Fruit fly (Drosophila melanogaster) whole organism, pupa: ENCODE measurements around the gene Osbp.

Experiments
- CG10348 ChIP-seq: fragments of 200-800 bp; sonication (Bioruptor generic); IDR thresholded peaks from 2 replicates; pipeline ENCODE4 v1.3.6; 2022; ENCODE audit warnings: missing biosample characterization, missing genetic modification characterization
- CG12605 ChIP-seq: fragments of 200-800 bp; sonication (Bioruptor generic); IDR thresholded peaks from 2 replicates; pipeline ENCODE4 v1.3.6; 2022; ENCODE audit warnings: missing biosample characterization, missing genetic modification characterization
- CG13204 ChIP-seq: fragments of 200-800 bp; sonication (Bioruptor generic); optimal IDR thresholded peaks from 2 replicates; lab custom pipeline; 2018; ENCODE audit warnings: missing biosample characterization, mild to moderate bottlenecking, missing genetic modification characterization, moderate library complexity
- CG14655 ChIP-seq: fragments of 200-800 bp; sonication (Bioruptor generic); optimal IDR thresholded peaks from 3 replicates; lab custom pipeline; 2017; ENCODE audit warnings: mild to moderate bottlenecking, missing biosample characterization, missing genetic modification reagents, missing genetic modification characterization
- CG15710 ChIP-seq: fragments of 200-800 bp; sonication (Bioruptor generic); optimal IDR thresholded peaks from 2 replicates; lab custom pipeline; 2018; ENCODE audit warnings: missing biosample characterization, mild to moderate bottlenecking, missing genetic modification characterization, moderate library complexity
- CG17806 ChIP-seq: fragments of 200-800 bp; sonication (Bioruptor generic); optimal IDR thresholded peaks from 2 replicates; lab custom pipeline; 2018; ENCODE audit warnings: missing biosample characterization, mild to moderate bottlenecking, missing genetic modification characterization, moderate library complexity
- CG32121 ChIP-seq: fragments of 200-800 bp; sonication (Bioruptor generic); IDR thresholded peaks from 2 replicates; pipeline ENCODE4 v1.3.6; 2022; ENCODE audit warnings: missing biosample characterization, missing genetic modification characterization
- CG34367 ChIP-seq: fragments of 200-800 bp; sonication (Bioruptor generic); optimal IDR thresholded peaks from 2 replicates; lab custom pipeline; 2018; ENCODE audit warnings: missing biosample characterization, mild to moderate bottlenecking, missing genetic modification characterization
- CG4496 ChIP-seq: fragments of 200-800 bp; sonication (Bioruptor generic); IDR thresholded peaks from 3 replicates; pipeline ENCODE4 v1.3.6; 2022; ENCODE audit warnings: missing biosample characterization, missing genetic modification characterization
- CG8159 ChIP-seq: fragments of 200-800 bp; sonication (Bioruptor generic); optimal IDR thresholded peaks from 3 replicates; lab custom pipeline; 2018; ENCODE audit warnings: missing biosample characterization, mild to moderate bottlenecking, missing genetic modification characterization, moderate library complexity
- CG8301 ChIP-seq: fragments of 200-800 bp; sonication (Bioruptor generic); optimal IDR thresholded peaks from 2 replicates; lab custom pipeline; 2018; ENCODE audit warnings: missing biosample characterization, mild to moderate bottlenecking, missing genetic modification characterization
- CG9948 ChIP-seq: fragments of 200-800 bp; sonication (Bioruptor generic); optimal IDR thresholded peaks from 2 replicates; lab custom pipeline; 2018; ENCODE audit warnings: missing biosample characterization, mild to moderate bottlenecking, missing genetic modification characterization, moderate library complexity
- D1 ChIP-seq: fragments of 200-800 bp; sonication (Bioruptor generic); optimal IDR thresholded peaks from 2 replicates; lab custom pipeline; 2018; ENCODE audit warnings: missing biosample characterization, mild to moderate bottlenecking, missing genetic modification characterization, moderate library complexity
- EcR ChIP-seq: fragments of 200-800 bp; sonication (Bioruptor generic); optimal IDR thresholded peaks from 3 replicates; lab custom pipeline; 2019; ENCODE audit warnings: missing biosample characterization, missing genetic modification characterization, mild to moderate bottlenecking, moderate library complexity, missing genetic modification reagents
- Ets98B ChIP-seq: fragments of 200-800 bp; sonication (Bioruptor generic); IDR thresholded peaks from 2 replicates; pipeline ENCODE4 v1.3.6; 2022; ENCODE audit warnings: missing biosample characterization, missing genetic modification characterization
- Pif1A ChIP-seq: fragments of 200-800 bp; sonication (Bioruptor generic); optimal IDR thresholded peaks from 3 replicates; lab custom pipeline; 2016; ENCODE audit warnings: missing biosample characterization, missing genetic modification characterization
- Pif1B ChIP-seq: fragments of 200-800 bp; sonication (Bioruptor generic); optimal IDR thresholded peaks from 3 replicates; lab custom pipeline; 2016; ENCODE audit warnings: missing biosample characterization, missing genetic modification characterization
- Snoo ChIP-seq: fragments of 200-800 bp; sonication (Bioruptor generic); optimal IDR thresholded peaks from 3 replicates; lab custom pipeline; 2017; ENCODE audit warnings: missing biosample characterization, mild to moderate bottlenecking, missing genetic modification characterization, inconsistent platforms
- fd96Ca ChIP-seq: fragments of 200-800 bp; sonication (Bioruptor generic); IDR thresholded peaks from 3 replicates; pipeline ENCODE4 v1.3.6; 2022; ENCODE audit warnings: missing biosample characterization, missing genetic modification characterization
- gl ChIP-seq: fragments of 200-800 bp; sonication (Bioruptor generic); optimal IDR thresholded peaks from 2 replicates; lab custom pipeline; 2018; ENCODE audit warnings: missing biosample characterization, mild to moderate bottlenecking, missing genetic modification characterization
- rn ChIP-seq: fragments of 200-800 bp; sonication (Bioruptor generic); IDR thresholded peaks from 2 replicates; pipeline ENCODE4 v1.3.6; 2022; ENCODE audit warnings: missing biosample characterization, missing genetic modification characterization

The Osbp gene

DNA sequence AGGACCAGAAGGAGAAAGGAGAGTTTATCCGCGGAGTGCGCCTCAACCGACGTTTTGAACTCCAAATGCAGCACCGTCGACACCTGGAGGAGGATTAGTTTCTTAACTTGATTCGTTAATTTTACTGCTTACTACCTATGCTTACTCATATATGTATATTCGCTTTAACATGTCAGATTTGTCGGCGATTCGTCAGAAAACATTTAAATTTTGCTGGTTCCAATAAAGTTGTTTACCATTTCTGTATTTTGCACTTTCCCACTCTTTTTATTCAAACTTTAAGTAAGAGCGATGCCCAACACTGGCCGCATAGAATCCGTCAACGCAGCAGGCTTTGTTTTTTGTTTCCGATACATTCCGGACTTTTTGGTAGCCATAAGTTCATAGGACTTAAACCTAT, 13.1 kb downstream of the Osbp start, which contains the start of gene Trf4-2:
Gene Trf4-2 (plus strand): TSS at position 301 of the 400 bp plus-strand sequence.
- no peak for TF ChIP-seq fd96Ca (GFP tag; lab: Robert Waterston, UW)
- no peak for TF ChIP-seq CG10348 (GFP tag; lab: Robert Waterston, UW)
- no peak for TF ChIP-seq CG8159
- TF ChIP-seq CG9948: no peak
- TF ChIP-seq Snoo (tag; lab: Kevin White, UChicago): no peak
- no peak for TF ChIP-seq CG17806 (tag; lab: Kevin White, UChicago)
- no peak for TF ChIP-seq D1 (tag; lab: Kevin White, UChicago)
- no peak for TF ChIP-seq Pif1A (GFP tag; lab: Kevin White, UChicago)
- no peak for TF ChIP-seq Ets98B (GFP tag; lab: Robert Waterston, UW)
- TF ChIP-seq CG32121: no peak
- no peak for TF ChIP-seq CG4496
- no peak for TF ChIP-seq CG14655 (GFP tag; lab: Kevin White, UChicago)
- no peak for TF ChIP-seq CG15710 (tag; lab: Kevin White, UChicago)
- no peak for TF ChIP-seq CG12605 (GFP tag; lab: Robert Waterston, UW)
- no peak for TF ChIP-seq gl
- TF ChIP-seq CG8301 (tag; lab: Kevin White, UChicago): no peak
- TF ChIP-seq CG13204: no peak
- TF ChIP-seq CG34367 (tag; lab: Kevin White, UChicago): no peak
- TF ChIP-seq Pif1B (GFP tag; lab: Kevin White, UChicago): no peak
- TF ChIP-seq rn (GFP tag; lab: Robert Waterston, UW): no peak

DNA sequence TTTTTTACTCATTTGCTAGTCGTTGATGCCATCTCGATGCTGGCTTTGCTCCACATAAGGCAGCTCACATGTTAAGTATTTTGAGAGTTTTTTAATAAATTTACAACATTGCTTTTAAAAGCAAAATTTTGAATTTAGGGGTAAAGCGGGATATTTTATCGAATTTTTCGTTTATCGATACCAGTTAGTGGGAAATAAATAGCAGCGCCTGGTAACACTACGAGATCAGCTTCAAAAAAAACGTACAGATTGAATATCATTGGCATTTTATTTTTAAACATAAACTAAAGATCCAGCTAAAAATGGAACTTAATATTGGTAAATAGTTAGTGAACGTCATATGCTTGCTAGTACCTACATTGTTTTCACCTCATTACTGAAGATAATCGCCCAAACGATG, 15.8 kb downstream of the Osbp start, which contains the start of gene Mink:
Gene Mink (plus strand): TSS at position 204 of the 400 bp plus-strand sequence.
- TF ChIP-seq Ets98B (GFP tag; lab: Robert Waterston, UW) (no peak), CG14655 (GFP tag; lab: Kevin White, UChicago) (no peak), CG32121 (no peak), fd96Ca (GFP tag; lab: Robert Waterston, UW) (no peak), CG8301 (tag; lab: Kevin White, UChicago) (no peak), CG8159 (no peak), CG17806 (tag; lab: Kevin White, UChicago) (no peak), CG9948 (no peak), Pif1A (GFP tag; lab: Kevin White, UChicago) (no peak), Snoo (tag; lab: Kevin White, UChicago) (no peak), gl (no peak), CG34367 (tag; lab: Kevin White, UChicago) (no peak), CG10348 (GFP tag; lab: Robert Waterston, UW) (no peak), CG4496 (no peak), CG13204 (no peak), CG12605 (GFP tag; lab: Robert Waterston, UW) (no peak), EcR (GFP tag; lab: Kevin White, UChicago) (no peak), D1 (tag; lab: Kevin White, UChicago) (no peak), Pif1B (GFP tag; lab: Kevin White, UChicago) (no peak)

DNA sequence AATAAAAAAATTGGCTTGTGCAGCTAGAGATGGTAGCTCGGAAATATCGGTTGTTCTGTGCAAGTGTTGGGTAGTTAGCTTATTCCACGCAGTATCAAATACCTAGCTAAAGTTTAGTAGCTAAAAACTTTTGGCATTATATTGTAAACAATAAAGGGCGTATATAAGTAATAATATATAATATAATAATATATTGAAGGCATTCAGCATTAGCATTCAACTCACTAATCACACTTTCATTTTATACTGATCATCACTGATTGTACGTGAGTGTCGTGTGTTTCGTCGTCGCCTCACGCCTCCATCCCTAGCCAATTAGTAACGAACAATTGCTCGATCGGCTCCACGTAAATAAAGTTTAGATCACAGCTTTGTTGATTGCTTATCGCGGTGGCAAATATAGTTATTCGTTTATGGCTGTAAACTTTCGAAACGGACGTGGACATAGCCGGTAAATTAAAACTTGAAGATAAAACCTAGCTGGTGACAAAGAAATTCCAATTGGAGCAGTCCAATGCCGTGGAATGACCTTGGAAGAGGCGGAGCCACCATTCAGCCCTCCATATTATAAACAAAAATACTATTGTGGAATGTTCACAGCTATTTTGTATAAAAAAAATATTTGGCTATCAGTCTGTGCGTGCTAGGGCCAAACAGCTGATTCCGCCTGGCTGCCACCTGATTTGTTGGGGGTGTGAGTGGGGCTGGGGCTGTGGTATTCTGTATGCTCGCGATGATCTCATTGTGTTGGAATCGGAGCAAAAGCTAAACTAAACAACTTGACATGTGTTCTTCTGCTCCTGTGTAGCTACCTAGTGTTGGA, 20.0 kb downstream of the Osbp start, which contains the start of the genes PIG-S, sud1 and CG11168:
Gene PIG-S (minus strand): TSS at position 51 of the 823 bp plus-strand sequence.
Gene sud1 (minus strand): TSS at position 51 of the 823 bp plus-strand sequence.
Gene CG11168 (plus strand): TSS at position 293 of the 823 bp plus-strand sequence.
- TF ChIP-seq CG12605 (GFP tag; lab: Robert Waterston, UW): no peak
- TF ChIP-seq CG13204: no peak
- no peak for TF ChIP-seq D1 (tag; lab: Kevin White, UChicago)
- TF ChIP-seq CG32121: peak; percentile 62; the same call in 1 of the 2 replicates
- TF ChIP-seq CG15710 (tag; lab: Kevin White, UChicago): peak; percentile 51
- TF ChIP-seq CG14655 (GFP tag; lab: Kevin White, UChicago): no peak
- peak; percentile 29 for TF ChIP-seq CG17806 (tag; lab: Kevin White, UChicago)
- TF ChIP-seq EcR (GFP tag; lab: Kevin White, UChicago): no peak
- peak; percentile 30; the same call in 1 of the 3 replicates for TF ChIP-seq fd96Ca (GFP tag; lab: Robert Waterston, UW)
- peak; percentile 41 for TF ChIP-seq Ets98B (GFP tag; lab: Robert Waterston, UW)
- TF ChIP-seq rn (GFP tag; lab: Robert Waterston, UW): no peak
- no peak for TF ChIP-seq CG34367 (tag; lab: Kevin White, UChicago)
- no peak for TF ChIP-seq Pif1B (GFP tag; lab: Kevin White, UChicago)
- peak; percentile 58 for TF ChIP-seq Snoo (tag; lab: Kevin White, UChicago)
- no peak for TF ChIP-seq Pif1A (GFP tag; lab: Kevin White, UChicago)
- TF ChIP-seq gl: no peak
- no peak for TF ChIP-seq CG10348 (GFP tag; lab: Robert Waterston, UW)
- no peak for TF ChIP-seq CG8301 (tag; lab: Kevin White, UChicago)
- TF ChIP-seq CG9948: peak; percentile 57
- no peak for TF ChIP-seq CG8159
- peak; percentile 75; the same call in 2 of the 3 replicates for TF ChIP-seq CG4496

DNA sequence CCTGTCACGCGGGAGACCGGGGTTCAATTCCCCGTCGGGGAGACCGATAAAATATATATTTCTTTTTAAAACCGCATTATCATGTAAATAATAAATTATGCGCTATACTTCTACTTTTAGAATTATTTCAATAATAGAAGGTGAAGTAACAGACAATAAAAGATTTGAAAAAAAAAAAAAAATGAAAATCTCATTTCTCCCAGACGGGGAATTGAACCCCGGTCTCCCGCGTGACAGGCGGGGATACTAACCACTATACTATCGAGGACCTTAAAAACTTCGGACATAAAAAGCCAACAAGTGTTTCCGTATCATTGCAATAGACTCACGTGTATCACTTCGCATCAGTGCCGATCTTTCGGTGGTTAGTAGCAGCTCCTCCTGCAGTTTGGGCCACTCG, 23.2 kb downstream of the Osbp start:
- TF ChIP-seq CG34367 (tag; lab: Kevin White, UChicago): no peak
- TF ChIP-seq fd96Ca (GFP tag; lab: Robert Waterston, UW): no peak
- TF ChIP-seq CG15710 (tag; lab: Kevin White, UChicago): no peak
- TF ChIP-seq CG13204: no peak
- no peak for TF ChIP-seq CG10348 (GFP tag; lab: Robert Waterston, UW)
- no peak for TF ChIP-seq D1 (tag; lab: Kevin White, UChicago)
- TF ChIP-seq CG8159: no peak
- TF ChIP-seq CG17806 (tag; lab: Kevin White, UChicago): no peak
- TF ChIP-seq gl: no peak
- no peak for TF ChIP-seq CG14655 (GFP tag; lab: Kevin White, UChicago)
- TF ChIP-seq Ets98B (GFP tag; lab: Robert Waterston, UW): no peak
- TF ChIP-seq Pif1B (GFP tag; lab: Kevin White, UChicago): no peak
- no peak for TF ChIP-seq CG4496
- no peak for TF ChIP-seq CG32121
- TF ChIP-seq, all 21 proteins: peak for 0
